Worm (Caenorhabditis elegans): ENCODE results near the gene K08H10.6.

- no peak for TF ChIP-seq ctbp-1 (GFP tag; IDR thresholded peaks at IDR 0.05)
- TF ChIP-seq sdz-12 (GFP tag; optimal IDR thresholded peaks at IDR 0.05): no peak
- no peak for TF ChIP-seq gei-8 (GFP tag; optimal IDR thresholded peaks at IDR 0.05)
- TF ChIP-seq skn-1 (tag; optimal IDR thresholded peaks at IDR 0.05): no peak
- no peak for TF ChIP-seq unc-62 (GFP tag; optimal IDR thresholded peaks at IDR 0.05 in 1 of 2)
- TF ChIP-seq unc-62 (tag; optimal IDR thresholded peaks at IDR 0.05): no peak
- no peak for TF ChIP-seq daf-12 (tag; optimal IDR thresholded peaks at IDR 0.05)
- TF ChIP-seq set-16 (GFP tag; IDR thresholded peaks at IDR 0.05): no peak
Observed at ce11 chrV:9983529-9983928, 12.2 kb downstream of the K08H10.6 start.
